Worm (Caenorhabditis elegans): ENCODE measurements around the gene srh-17.

DNA sequence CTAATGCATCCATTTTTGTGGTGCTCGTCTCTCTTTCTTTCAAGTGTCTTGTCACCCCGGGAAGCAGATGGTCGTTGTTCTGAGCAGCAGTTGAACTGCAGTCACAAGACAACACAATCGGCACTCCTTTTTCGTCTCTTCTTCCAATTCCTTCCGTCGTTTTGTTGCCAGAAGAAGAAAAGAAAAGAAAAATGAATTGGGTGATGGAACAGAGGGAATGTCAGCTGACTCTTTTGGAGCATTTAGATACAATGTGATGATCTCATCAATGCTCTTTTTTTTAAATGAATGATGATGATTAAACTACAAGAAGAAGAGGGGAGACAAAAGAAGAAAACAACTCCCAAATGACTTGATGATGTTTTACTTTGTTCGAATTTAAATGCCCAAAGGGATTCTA is 11.2 kb upstream of the srh-17 start:
- TF ChIP-seq ztf-4 (tag; optimal IDR thresholded peaks at IDR 0.05) (no peak), lin-15B (tag; optimal IDR thresholded peaks at IDR 0.05) (no peak), pqm-1 (tag; optimal IDR thresholded peaks at IDR 0.05) (no peak), nhr-77 (tag; optimal IDR thresholded peaks at IDR 0.05) (no peak), nhr-11 (tag; optimal IDR thresholded peaks at IDR 0.05) (no peak), fkh-2 (tag; optimal IDR thresholded peaks at IDR 0.05) (no peak), snpc-4 (tag; optimal IDR thresholded peaks at IDR 0.05) (no peak), nfya-1 (tag; optimal IDR thresholded peaks at IDR 0.05; ENCODE audit: insufficient read depth) (peak; percentile 6)
